Worm (Caenorhabditis elegans): ENCODE measurements around the gene Y75B8A.19.

- TF ChIP-seq aly-2 (tag; optimal IDR thresholded peaks at IDR 0.05): no peak
- no peak for TF ChIP-seq ceh-82 (tag; optimal IDR thresholded peaks at IDR 0.05)
- TF ChIP-seq ztf-11 (tag; optimal IDR thresholded peaks at IDR 0.05): no peak
- TF ChIP-seq egl-27 (tag; optimal IDR thresholded peaks at IDR 0.05): no peak
- no peak for TF ChIP-seq elt-3 (tag; optimal IDR thresholded peaks at IDR 0.05)
- TF ChIP-seq unc-39 (tag; optimal IDR thresholded peaks at IDR 0.05): no peak
- no peak for TF ChIP-seq alr-1 (tag; optimal IDR thresholded peaks at IDR 0.05)
- TF ChIP-seq nhr-21 (tag; optimal IDR thresholded peaks at IDR 0.05): no peak
- TF ChIP-seq elt-1 (tag; optimal IDR thresholded peaks at IDR 0.05): no peak
These were observed 24.7 kb downstream of the Y75B8A.19 start for ce11 chrIII:12251178-12251577.

Measured in whole organism, L2 larva.